Worm (Caenorhabditis elegans) whole organism, L2 larva: ENCODE data around the gene F42A10.7.

Experiments
- R02D3.7 ChIP-seq: fragments of 150-350 bp; optimal IDR thresholded peaks from 2 replicates; lab custom pipeline; 2014; ENCODE audit warnings: missing biosample characterization, missing genetic modification characterization
- Y55F3AM.14 ChIP-seq: fragments of 200-800 bp; sonication (Bioruptor generic); optimal IDR thresholded peaks from 2 replicates; lab custom pipeline; 2018; ENCODE audit warnings: mild to moderate bottlenecking, missing genetic modification characterization, missing compliant biosample characterization
- ZK546.5 ChIP-seq: sonication (generic microtip); optimal IDR thresholded peaks from 2 replicates; lab custom pipeline; 2017; ENCODE audit warnings: missing biosample characterization, missing genetic modification characterization
- ama-1 ChIP-seq: fragments of 150-350 bp; optimal IDR thresholded peaks from 2 replicates; lab custom pipeline; 2018; ENCODE audit warnings: inconsistent platforms
- blmp-1 ChIP-seq: sonication (generic microtip); optimal IDR thresholded peaks from 2 replicates; lab custom pipeline; 2017; ENCODE audit warnings: missing genetic modification characterization, mild to moderate bottlenecking, missing compliant biosample characterization, antibody characterized with exemption, moderate library complexity; ENCODE audit not compliant: insufficient read depth
- crh-2 ChIP-seq: sonication (generic microtip); optimal IDR thresholded peaks from 2 replicates; lab custom pipeline; 2017; ENCODE audit warnings: missing biosample characterization, missing genetic modification characterization
- elt-1 ChIP-seq: fragments of 150-350 bp; optimal IDR thresholded peaks from 2 replicates; lab custom pipeline; 2014; ENCODE audit warnings: missing biosample characterization, missing genetic modification characterization
- elt-3 ChIP-seq: sonication (generic microtip); optimal IDR thresholded peaks from 2 replicates; lab custom pipeline; 2017; ENCODE audit warnings: missing biosample characterization, missing genetic modification characterization
- fos-1 ChIP-seq: fragments of 150-350 bp; optimal IDR thresholded peaks from 2 replicates; lab custom pipeline; 2014; ENCODE audit warnings: missing biosample characterization, missing genetic modification characterization
- gmeb-1 ChIP-seq: fragments of 150-350 bp; optimal IDR thresholded peaks from 2 replicates; lab custom pipeline; 2014; ENCODE audit warnings: missing biosample characterization, missing genetic modification characterization
- lin-11 ChIP-seq: fragments of 150-350 bp; sonication (generic microtip); optimal IDR thresholded peaks from 2 replicates; lab custom pipeline; 2014; ENCODE audit warnings: missing biosample characterization, missing genetic modification characterization, inconsistent platforms, mixed read lengths
- lin-13 ChIP-seq: fragments of 150-350 bp; optimal IDR thresholded peaks from 2 replicates; lab custom pipeline; 2014; ENCODE audit warnings: missing biosample characterization, missing genetic modification reagents, missing genetic modification characterization
- lsy-2 ChIP-seq, 2 experiments: fragments of 150-350 bp in 1 of 2; sonication (generic microtip) in 1 of 2; optimal IDR thresholded peaks; 2 replicates each; lab custom pipeline; 2014 to 2017; ENCODE audit warnings: missing biosample characterization in 2 of 2, missing genetic modification characterization in 2 of 2
- mab-5 ChIP-seq: fragments of 150-350 bp; optimal IDR thresholded peaks from 2 replicates; lab custom pipeline; 2014; ENCODE audit warnings: missing biosample characterization, missing genetic modification characterization
- mbf-1 ChIP-seq: sonication (generic microtip); optimal IDR thresholded peaks from 2 replicates; lab custom pipeline; 2017; ENCODE audit warnings: missing biosample characterization, missing genetic modification characterization
- mdl-1 ChIP-seq, 2 experiments: fragments of 150-350 bp in 1 of 2; sonication (generic microtip) in 1 of 2; optimal IDR thresholded peaks; 2 replicates each; lab custom pipeline; 2017; ENCODE audit warnings: missing biosample characterization in 2 of 2, missing genetic modification characterization in 2 of 2
- nhr-10 ChIP-seq: sonication (generic microtip); optimal IDR thresholded peaks from 2 replicates; lab custom pipeline; 2017; ENCODE audit warnings: missing biosample characterization, missing genetic modification characterization
- nhr-11 ChIP-seq: fragments of 150-350 bp; optimal IDR thresholded peaks from 2 replicates; lab custom pipeline; 2014; ENCODE audit warnings: missing biosample characterization, missing genetic modification characterization
- nhr-129 ChIP-seq: fragments of 150-350 bp; optimal IDR thresholded peaks from 2 replicates; lab custom pipeline; 2014; ENCODE audit warnings: missing biosample characterization, missing genetic modification characterization
- nhr-21 ChIP-seq: fragments of 150-350 bp; optimal IDR thresholded peaks from 2 replicates; lab custom pipeline; 2014; ENCODE audit warnings: missing biosample characterization, missing genetic modification characterization
- nhr-23 ChIP-seq: fragments of 150-350 bp; optimal IDR thresholded peaks from 2 replicates; lab custom pipeline; 2014; ENCODE audit warnings: missing biosample characterization, missing genetic modification reagents, missing genetic modification characterization
- nhr-6 ChIP-seq: fragments of 150-350 bp; optimal IDR thresholded peaks from 2 replicates; lab custom pipeline; 2014; ENCODE audit warnings: missing biosample characterization, missing genetic modification characterization
- nhr-77 ChIP-seq: fragments of 150-350 bp; optimal IDR thresholded peaks from 2 replicates; lab custom pipeline; 2014; ENCODE audit warnings: missing biosample characterization, missing genetic modification characterization
- peb-1 ChIP-seq: fragments of 150-350 bp; optimal IDR thresholded peaks from 2 replicates; lab custom pipeline; 2014; ENCODE audit warnings: missing biosample characterization, missing genetic modification characterization
- sem-4 ChIP-seq: fragments of 150-350 bp; optimal IDR thresholded peaks from 2 replicates; lab custom pipeline; 2014; ENCODE audit warnings: missing biosample characterization, missing genetic modification reagents, missing genetic modification characterization
- skn-1 ChIP-seq: sonication (generic microtip); optimal IDR thresholded peaks from 2 replicates; lab custom pipeline; 2017; ENCODE audit warnings: missing biosample characterization, missing genetic modification characterization
- sma-3 ChIP-seq: sonication (generic microtip); optimal IDR thresholded peaks from 2 replicates; lab custom pipeline; 2016; ENCODE audit warnings: missing genetic modification reagents, missing genetic modification characterization, missing compliant biosample characterization
- sma-9 ChIP-seq, 2 experiments: fragments of 150-350 bp in 1 of 2; sonication (generic microtip) in 1 of 2; optimal IDR thresholded peaks; 2 replicates each; lab custom pipeline; 2014 to 2016; ENCODE audit warnings: missing genetic modification characterization in 2 of 2, mild to moderate bottlenecking in 1 of 2, missing biosample characterization in 1 of 2, missing compliant biosample characterization in 1 of 2, missing genetic modification reagents in 1 of 2, moderate library complexity in 1 of 2
- unc-39 ChIP-seq: fragments of 150-350 bp; optimal IDR thresholded peaks from 2 replicates; lab custom pipeline; 2014; ENCODE audit warnings: missing biosample characterization, missing genetic modification characterization
- unc-55 ChIP-seq: fragments of 150-350 bp; sonication (generic microtip); optimal IDR thresholded peaks from 3 replicates; lab custom pipeline; 2014; ENCODE audit warnings: missing biosample characterization, missing genetic modification reagents, missing genetic modification characterization
- unc-62 ChIP-seq: fragments of 150-350 bp; optimal IDR thresholded peaks from 2 replicates; lab custom pipeline; 2014; ENCODE audit warnings: missing biosample characterization, missing genetic modification reagents, missing genetic modification characterization
- zag-1 ChIP-seq: fragments of 150-350 bp; optimal IDR thresholded peaks from 2 replicates; lab custom pipeline; 2014; ENCODE audit warnings: missing biosample characterization, missing genetic modification characterization
- ztf-1 ChIP-seq: fragments of 200-800 bp; sonication (Bioruptor generic); conservative IDR thresholded peaks from 2 replicates; pipeline ENCODE4 v1.3.6; 2022; ENCODE audit warnings: missing genetic modification characterization, missing compliant biosample characterization
- ztf-11 ChIP-seq: sonication (generic microtip); optimal IDR thresholded peaks from 2 replicates; lab custom pipeline; 2017; ENCODE audit warnings: missing biosample characterization, missing genetic modification characterization
- ztf-4 ChIP-seq: fragments of 150-350 bp; optimal IDR thresholded peaks from 2 replicates; lab custom pipeline; 2014; ENCODE audit warnings: missing biosample characterization, missing genetic modification characterization

The F42A10.7 gene

DNA sequence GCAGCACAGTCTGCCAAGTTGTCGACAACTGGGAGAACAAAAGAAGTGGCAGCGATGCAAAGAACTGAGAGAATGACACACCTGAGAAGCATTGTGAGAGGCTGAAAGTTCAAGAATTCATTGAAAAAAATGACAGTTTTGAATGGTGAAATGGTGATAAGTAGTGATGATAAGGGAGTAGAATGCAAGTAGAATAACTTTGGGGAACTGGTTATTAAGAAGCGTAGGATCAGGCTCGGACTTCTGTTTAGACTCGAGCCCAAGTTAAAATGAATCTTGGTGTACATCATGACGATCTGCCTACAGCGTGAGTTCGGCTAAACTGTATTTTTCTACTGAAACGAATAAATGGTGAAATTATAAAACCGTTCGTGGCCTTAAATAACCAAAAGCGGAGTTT is at the start of gene F42A10.7:
F42A10.7 (minus strand) TSS at position 101 of the 400 bp plus-strand sequence.
- TF ChIP-seq lin-13 (no peak), skn-1 (tag; lab: Kevin White, UChicago) (no peak), lin-11 (no peak), lsy-2 (tag; optimal IDR thresholded peaks at IDR 0.05; lab: Kevin White, UChicago) (no peak), nhr-129 (tag; lab: Kevin White, UChicago) (no peak), mbf-1 (tag; lab: Kevin White, UChicago) (no peak), unc-39 (tag; lab: Kevin White, UChicago) (no peak), ztf-1 (no peak), fos-1 (tag; lab: Kevin White, UChicago) (no peak), nhr-11 (tag; lab: Kevin White, UChicago) (no peak), sma-3 (GFP tag; lab: Kevin White, UChicago) (no peak), Y55F3AM.14 (GFP tag; lab: Kevin White, UChicago) (no peak), unc-62 (no peak), elt-1 (tag; lab: Kevin White, UChicago) (no peak), nhr-77 (tag; lab: Kevin White, UChicago) (no peak)

ce11 chrIII:6221403-6221802 is 42.9 kb upstream of the F42A10.7 start:
- TF ChIP-seq unc-55 (GFP tag; lab: Kevin White, UChicago) (peak; percentile 8), sem-4 (tag; lab: Kevin White, UChicago) (no peak), zag-1 (tag; lab: Kevin White, UChicago) (no peak)

DNA sequence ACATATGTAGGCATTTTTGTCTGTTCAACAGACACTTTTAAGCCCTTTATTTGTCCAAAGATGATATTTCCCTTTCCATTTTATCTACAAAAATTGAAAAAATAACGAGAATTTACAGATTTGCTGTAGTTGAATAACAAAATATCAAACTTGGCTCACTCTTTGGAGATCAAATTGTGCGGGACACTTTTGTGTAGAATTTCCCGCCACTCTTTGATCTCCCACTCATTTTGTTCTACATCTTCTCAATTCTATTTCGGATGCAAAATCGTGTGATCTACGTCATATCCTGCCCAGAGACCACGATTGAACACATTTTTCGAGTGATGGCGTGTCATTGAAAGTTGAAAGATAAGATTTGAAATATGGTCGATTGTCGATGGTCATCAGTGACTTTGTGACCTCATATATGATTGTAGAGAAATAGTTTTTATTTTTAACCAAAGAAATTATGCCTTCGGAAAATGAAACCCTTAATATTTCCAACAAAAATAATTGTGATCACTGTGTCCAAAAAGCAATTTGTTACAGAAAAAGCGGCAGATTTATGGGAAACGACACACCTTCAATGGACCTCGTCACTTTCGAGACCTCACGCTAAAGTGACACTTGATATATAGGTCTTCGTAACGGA is 38.5 kb upstream of the F42A10.7 start, which contains the start of gene hot-4:
hot-4 (plus strand) TSS at position 584 of the 634 bp plus-strand sequence.
- TF ChIP-seq Y55F3AM.14 (GFP tag; lab: Kevin White, UChicago) (no peak), zag-1 (tag; lab: Kevin White, UChicago) (no peak), lin-13 (no peak), mdl-1 (tag; optimal IDR thresholded peaks at IDR 0.05; lab: Kevin White, UChicago) (no peak), nhr-23 (tag; lab: Kevin White, UChicago) (no peak), fos-1 (tag; lab: Kevin White, UChicago) (no peak), crh-2 (tag; lab: Kevin White, UChicago) (no peak), mab-5 (tag; lab: Kevin White, UChicago) (no peak), ama-1 (lab: Kevin White, UChicago) (no peak), ZK546.5 (tag; lab: Kevin White, UChicago) (no peak), ztf-4 (tag; lab: Kevin White, UChicago) (no peak), elt-3 (tag; lab: Kevin White, UChicago) (no peak), R02D3.7 (no peak), unc-55 (GFP tag; lab: Kevin White, UChicago) (no peak), nhr-10 (tag; lab: Kevin White, UChicago) (no peak), sem-4 (tag; lab: Kevin White, UChicago) (no peak), peb-1 (tag; lab: Kevin White, UChicago) (no peak), ztf-1 (no peak), unc-39 (tag; lab: Kevin White, UChicago) (no peak), ztf-11 (tag; lab: Kevin White, UChicago) (no peak)
- TF ChIP-seq, all 48 proteins: peak for 0

ce11 chrIII:6215943-6216342 is 37.5 kb upstream of the F42A10.7 start:
- TF ChIP-seq sma-9 (GFP tag; optimal IDR thresholded peaks at IDR 0.05; lab: Kevin White, UChicago) (peak; percentile 56), sma-9 (tag; optimal IDR thresholded peaks at IDR 0.05; lab: Kevin White, UChicago) (no peak), ztf-11 (tag; lab: Kevin White, UChicago) (no peak), nhr-21 (tag; lab: Kevin White, UChicago) (peak; percentile 57), blmp-1 (tag; lab: Kevin White, UChicago) (peak; percentile 41)
- TF ChIP-seq, all 48 proteins: peak for 3

DNA sequence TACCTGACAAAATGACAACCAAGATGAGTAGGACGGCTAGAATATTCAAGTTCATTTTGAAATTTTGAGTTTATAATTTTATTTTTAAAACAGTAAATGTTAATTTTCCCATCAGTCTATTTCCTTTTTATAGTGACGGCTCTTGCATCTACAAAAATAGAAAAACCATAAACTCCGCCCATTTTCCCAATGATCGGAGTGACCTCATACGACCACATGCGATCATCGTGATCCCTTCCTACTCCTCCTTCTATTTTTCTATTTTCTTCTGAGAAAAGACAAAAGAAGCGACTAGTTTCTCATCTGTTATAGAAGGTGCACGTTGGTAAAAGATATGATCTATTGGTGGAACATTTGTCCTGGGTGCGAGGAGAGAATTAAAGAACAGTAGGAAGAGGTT is 37.0 kb upstream of the F42A10.7 start, which contains the start of gene C23G10.11:
C23G10.11 (minus strand) TSS at position 101 of the 400 bp plus-strand sequence.
- TF ChIP-seq unc-62 = no peak
- TF ChIP-seq nhr-6 (tag; lab: Kevin White, UChicago) = no peak
- no peak for TF ChIP-seq gmeb-1
- TF ChIP-seq elt-3 (tag; lab: Kevin White, UChicago) = no peak
- no peak for TF ChIP-seq lsy-2 (tag; optimal IDR thresholded peaks at IDR 0.05; lab: Kevin White, UChicago)
- TF ChIP-seq, all 48 proteins: peak for 0
